Worm (Caenorhabditis elegans) whole organism, L4 larva: ENCODE measurements around the gene R02F2.9.

Experiments used
- R02D3.7 ChIP-seq: fragments of 150-350 bp; sonication (generic microtip); optimal IDR thresholded peaks from 3 replicates; lab custom pipeline; 2014; ENCODE audit warnings: missing biosample characterization, missing genetic modification characterization
- aly-2 ChIP-seq: sonication (generic microtip); optimal IDR thresholded peaks from 2 replicates; lab custom pipeline; 2018; ENCODE audit warnings: missing biosample characterization, missing genetic modification characterization
- ces-1 ChIP-seq: fragments of 150-350 bp; sonication (generic microtip); optimal IDR thresholded peaks from 4 replicates; lab custom pipeline; 2014; ENCODE audit warnings: missing biosample characterization, missing genetic modification reagents, missing genetic modification characterization
- dmd-9 ChIP-seq: fragments of 200-800 bp; sonication (Bioruptor generic); IDR thresholded peaks from 2 replicates; pipeline ENCODE4 v1.3.6; 2022; ENCODE audit warnings: missing genetic modification reagents, missing genetic modification characterization, missing compliant biosample characterization
- dpl-1 ChIP-seq: fragments of 150-350 bp; optimal IDR thresholded peaks from 2 replicates; lab custom pipeline; 2014; ENCODE audit warnings: missing biosample characterization, missing genetic modification reagents, missing genetic modification characterization
- hlh-11 ChIP-seq: fragments of 200-800 bp; sonication (Bioruptor generic); optimal IDR thresholded peaks from 2 replicates; lab custom pipeline; 2018; ENCODE audit warnings: mild to moderate bottlenecking, missing genetic modification characterization, missing compliant biosample characterization
- lin-13 ChIP-seq: fragments of 150-350 bp; optimal IDR thresholded peaks from 2 replicates; lab custom pipeline; 2014; ENCODE audit warnings: missing biosample characterization, missing genetic modification reagents, missing genetic modification characterization
- lsy-2 ChIP-seq, 2 experiments: fragments of 150-350 bp in 1 of 2; sonication (generic microtip) in 1 of 2; optimal IDR thresholded peaks; 2 replicates each; lab custom pipeline; 2014 to 2017; ENCODE audit warnings: missing biosample characterization in 2 of 2, missing genetic modification characterization in 2 of 2
- mes-2 ChIP-seq: sonication (generic microtip); optimal IDR thresholded peaks from 2 replicates; lab custom pipeline; 2016; ENCODE audit warnings: missing genotype, mild to moderate bottlenecking, missing genetic modification characterization, missing compliant biosample characterization; ENCODE audit not compliant: poor library complexity, severe bottlenecking
- nhr-25 ChIP-seq: sonication (generic microtip); optimal IDR thresholded peaks from 2 replicates; lab custom pipeline; 2017; ENCODE audit warnings: missing genetic modification characterization, mild to moderate bottlenecking, missing compliant biosample characterization, antibody characterized with exemption, moderate library complexity, borderline replicate concordance; ENCODE audit not compliant: insufficient read depth
- skn-1 ChIP-seq: fragments of 150-350 bp; optimal IDR thresholded peaks from 2 replicates; lab custom pipeline; 2014; ENCODE audit warnings: missing biosample characterization, missing genetic modification characterization
- ztf-11 ChIP-seq: fragments of 150-350 bp; optimal IDR thresholded peaks from 2 replicates; lab custom pipeline; 2014; ENCODE audit warnings: missing biosample characterization, missing genetic modification characterization

DNA sequence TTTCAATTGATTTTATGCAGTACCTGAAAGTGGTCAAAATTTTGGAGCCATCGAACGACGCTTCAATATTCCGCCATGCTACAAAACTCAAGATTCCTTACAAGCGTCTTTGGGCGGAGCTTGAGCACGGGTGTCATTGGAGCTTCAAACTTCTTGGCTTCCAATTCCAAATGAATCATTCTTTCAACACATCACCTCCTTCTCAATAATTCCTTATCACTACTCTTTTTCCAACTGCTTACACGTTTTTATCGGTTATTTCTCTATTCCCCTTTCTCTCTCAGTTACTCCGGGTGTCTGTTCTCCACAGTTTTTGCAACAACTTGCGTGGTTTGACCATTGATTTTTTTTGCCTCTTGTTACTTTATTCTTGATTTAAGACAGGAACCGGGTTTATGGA lies 47.7 kb downstream of the R02F2.9 start, which contains the start of gene F09F7.5:
- TF ChIP-seq hlh-11 (tag; lab: Kevin White, UChicago): no peak
- no peak for TF ChIP-seq R02D3.7 (tag; lab: Kevin White, UChicago)
- no peak for TF ChIP-seq ces-1
- no peak for TF ChIP-seq lin-13
- TF ChIP-seq lsy-2 (tag; optimal IDR thresholded peaks at IDR 0.05; lab: Kevin White, UChicago): no peak
- no peak for TF ChIP-seq skn-1 (tag; lab: Kevin White, UChicago)
- TF ChIP-seq aly-2: no peak
- no peak for TF ChIP-seq ztf-11 (tag; lab: Kevin White, UChicago)
- TF ChIP-seq dmd-9 (GFP tag; lab: Robert Waterston, UW): no peak
- TF ChIP-seq dpl-1 (GFP tag; lab: Kevin White, UChicago): no peak
- TF ChIP-seq mes-2 (tag; lab: Kevin White, UChicago): no peak
- no peak for TF ChIP-seq nhr-25 (tag; lab: Kevin White, UChicago)
